Worm (Caenorhabditis elegans): ENCODE data around the gene F21D5.5.

Gene F21D5.5

DNA sequence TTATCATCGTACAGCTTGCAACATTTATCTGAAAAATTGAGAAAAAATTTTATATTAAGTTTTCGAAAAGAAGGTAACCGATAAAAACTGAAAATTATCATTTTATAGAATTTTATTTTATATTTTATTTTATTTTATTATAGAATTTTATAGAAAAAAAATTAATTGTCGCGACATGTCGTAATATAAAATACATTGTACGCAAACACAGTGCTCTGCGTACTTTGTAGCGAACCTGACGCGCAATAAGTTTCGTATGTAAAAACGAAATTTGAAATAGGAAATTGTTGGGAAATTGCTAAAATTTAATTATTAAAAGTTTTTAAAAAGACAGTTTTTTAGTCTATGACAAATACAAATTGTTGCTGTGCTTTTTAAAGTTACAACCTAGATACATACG lies 47.7 kb downstream of the F21D5.5 start, which contains the start of the genes hst-1 and ints-6:
Gene hst-1, minus strand, starts transcription at position 28 of the 400 bp plus-strand sequence.
Gene ints-6, plus strand, starts transcription at position 260 of the 400 bp plus-strand sequence.
- peak; percentile 5 for TF ChIP-seq ztf-18 (tag; optimal IDR thresholded peaks at IDR 0.05)
- no peak for TF ChIP-seq ztf-22 (GFP tag; optimal IDR thresholded peaks at IDR 0.05)

DNA sequence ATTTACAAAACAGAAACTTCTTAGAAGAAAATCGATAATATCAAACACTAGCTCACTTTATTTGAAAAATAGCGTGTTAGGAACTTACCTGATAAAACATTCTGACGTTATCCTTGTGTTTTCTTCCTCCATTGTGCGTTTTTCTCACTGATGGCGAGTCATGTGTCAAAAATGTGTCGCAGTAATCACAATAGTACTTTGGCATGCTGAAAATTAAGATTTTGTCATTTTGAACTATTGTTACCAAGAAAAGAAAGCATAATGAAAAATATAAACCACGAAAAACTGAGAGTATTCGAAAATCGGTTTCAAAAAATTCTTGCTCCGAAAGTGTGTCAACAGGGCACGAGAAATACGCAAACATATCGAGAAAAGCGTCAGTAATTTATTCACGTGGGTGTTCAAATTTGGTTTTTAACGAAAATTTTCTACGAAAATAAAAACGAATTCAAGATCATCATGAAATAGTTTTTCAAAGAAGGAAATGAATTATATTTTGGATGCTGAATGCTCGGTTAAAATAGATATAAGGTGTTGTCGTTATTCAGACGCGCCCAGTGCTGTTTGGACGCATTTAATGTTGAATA lies 51.5 kb downstream of the F21D5.5 start, which contains the start of gene snrp-3:
Gene snrp-3, minus strand, starts transcription at position 206 of the 587 bp plus-strand sequence.
- no peak for TF ChIP-seq somi-1 (GFP tag; optimal IDR thresholded peaks at IDR 0.05)
- TF ChIP-seq ets-4 (GFP tag; optimal IDR thresholded peaks at IDR 0.05): no peak
- TF ChIP-seq aptf-2 (GFP tag; conservative IDR thresholded peaks at IDR 0.05): no peak
- no peak for TF ChIP-seq hlh-12 (tag; optimal IDR thresholded peaks at IDR 0.05)
- TF ChIP-seq F52B5.7 (tag; optimal IDR thresholded peaks at IDR 0.05): no peak
- TF ChIP-seq sdz-38 (tag; optimal IDR thresholded peaks at IDR 0.05): no peak
- TF ChIP-seq lin-40 (tag; optimal IDR thresholded peaks at IDR 0.05): peak; percentile 81
- no peak for TF ChIP-seq Y56A3A.18 (GFP tag; IDR thresholded peaks at IDR 0.05)
- no peak for TF ChIP-seq rpc-1 (optimal IDR thresholded peaks at IDR 0.05)
- no peak for TF ChIP-seq rpc-1 (tag; optimal IDR thresholded peaks at IDR 0.05)
- TF ChIP-seq dpl-1 (GFP tag; optimal IDR thresholded peaks at IDR 0.05): peak; percentile 73
- TF ChIP-seq F10E7.11 (tag; optimal IDR thresholded peaks at IDR 0.05): no peak
- TF ChIP-seq hrde-1 (tag; optimal IDR thresholded peaks at IDR 0.05; ENCODE audit: borderline replicate concordance): no peak
- no peak for TF ChIP-seq Y53F4B.3 (GFP tag; IDR thresholded peaks at IDR 0.05)
- no peak for TF ChIP-seq lag-1 (GFP tag; IDR thresholded peaks at IDR 0.05)
- no peak for TF ChIP-seq F55B11.4 (tag; optimal IDR thresholded peaks at IDR 0.05; ENCODE audit: borderline replicate concordance, insufficient read depth)
- no peak for TF ChIP-seq xnd-1 (tag; optimal IDR thresholded peaks at IDR 0.05)
- peak; percentile 63 for TF ChIP-seq lsl-1 (GFP tag; optimal IDR thresholded peaks at IDR 0.05)
- TF ChIP-seq attf-5 (GFP tag; optimal IDR thresholded peaks at IDR 0.05): peak; percentile 79
- no peak for TF ChIP-seq sea-2 (GFP tag; IDR thresholded peaks at IDR 0.05)
- TF ChIP-seq unc-130 (GFP tag; optimal IDR thresholded peaks at IDR 0.05): peak; percentile 23
- no peak for TF ChIP-seq K12H6.12 (tag; optimal IDR thresholded peaks at IDR 0.05)
- TF ChIP-seq mxl-1 (tag; optimal IDR thresholded peaks at IDR 0.05): no peak
- TF ChIP-seq dpff-1 (tag; optimal IDR thresholded peaks at IDR 0.05): no peak
- no peak for TF ChIP-seq nhr-27 (tag; optimal IDR thresholded peaks at IDR 0.05)
- TF ChIP-seq ZK185.1 (tag; optimal IDR thresholded peaks at IDR 0.05; ENCODE audit: poor library complexity, severe bottlenecking): peak; percentile 76
- TF ChIP-seq unc-62 (GFP tag; optimal IDR thresholded peaks at IDR 0.05): no peak
- TF ChIP-seq bed-2 (GFP tag; IDR thresholded peaks at IDR 0.05): no peak
- TF ChIP-seq T26A5.8 (tag; optimal IDR thresholded peaks at IDR 0.05): no peak
- TF ChIP-seq mel-28 (tag; optimal IDR thresholded peaks at IDR 0.05; ENCODE audit: borderline replicate concordance): no peak
- no peak for TF ChIP-seq madf-8 (GFP tag; conservative IDR thresholded peaks at IDR 0.05)
- no peak for TF ChIP-seq ceh-40 (GFP tag; IDR thresholded peaks at IDR 0.05)
- TF ChIP-seq snpc-4 (GFP tag; optimal IDR thresholded peaks at IDR 0.05): peak; percentile 37
- TF ChIP-seq snpc-4 (tag; optimal IDR thresholded peaks at IDR 0.05): peak; percentile 51 to 57 (median 55)
- 0 out of 2 replicates have a peak, but pooled peaks have one; percentile 42 for TF ChIP-seq B0336.3 (GFP tag; IDR thresholded peaks at IDR 0.05)
- no peak for TF ChIP-seq cebp-1 (GFP tag; IDR thresholded peaks at IDR 0.05)
- TF ChIP-seq cebp-1 (tag; optimal IDR thresholded peaks at IDR 0.05): peak; percentile 75
- no peak for TF ChIP-seq let-526 (GFP tag; IDR thresholded peaks at IDR 0.05)
- TF ChIP-seq akir-1 (GFP tag; optimal IDR thresholded peaks at IDR 0.05): no peak
- TF ChIP-seq Y95B8A.8 (GFP tag; IDR thresholded peaks at IDR 0.05): no peak
- TF ChIP-seq B0261.1 (tag; optimal IDR thresholded peaks at IDR 0.05): no peak
- TF ChIP-seq F57C9.4 (tag; optimal IDR thresholded peaks at IDR 0.05): no peak
- TF ChIP-seq madf-3 (GFP tag; IDR thresholded peaks at IDR 0.05): 0 out of 2 replicates have a peak, but pooled peaks have one; percentile 31
- 0 out of 2 replicates have a peak, but pooled peaks have one; percentile 13 for TF ChIP-seq lir-1 (GFP tag; conservative IDR thresholded peaks at IDR 0.05)
- peak; percentile 42 for TF ChIP-seq madf-10 (tag; optimal IDR thresholded peaks at IDR 0.05)

Measured in whole organism, young adult.